Fruit fly (Drosophila melanogaster) whole organism, pupa: Measurements from ENCODE around the gene CG32137.

ENCODE experiments used
- CG10348 ChIP-seq: fragments of 200-800 bp; sonication (Bioruptor generic); IDR thresholded peaks from 2 replicates; pipeline ENCODE4 v1.3.6; 2022; ENCODE audit warnings: missing biosample characterization, missing genetic modification characterization
- CG12605 ChIP-seq: fragments of 200-800 bp; sonication (Bioruptor generic); IDR thresholded peaks from 2 replicates; pipeline ENCODE4 v1.3.6; 2022; ENCODE audit warnings: missing biosample characterization, missing genetic modification characterization
- CG15710 ChIP-seq: fragments of 200-800 bp; sonication (Bioruptor generic); optimal IDR thresholded peaks from 2 replicates; lab custom pipeline; 2018; ENCODE audit warnings: missing biosample characterization, mild to moderate bottlenecking, missing genetic modification characterization, moderate library complexity
- CG17806 ChIP-seq: fragments of 200-800 bp; sonication (Bioruptor generic); optimal IDR thresholded peaks from 2 replicates; lab custom pipeline; 2018; ENCODE audit warnings: missing biosample characterization, mild to moderate bottlenecking, missing genetic modification characterization, moderate library complexity
- CG4496 ChIP-seq: fragments of 200-800 bp; sonication (Bioruptor generic); IDR thresholded peaks from 3 replicates; pipeline ENCODE4 v1.3.6; 2022; ENCODE audit warnings: missing biosample characterization, missing genetic modification characterization
- CG8159 ChIP-seq: fragments of 200-800 bp; sonication (Bioruptor generic); optimal IDR thresholded peaks from 3 replicates; lab custom pipeline; 2018; ENCODE audit warnings: missing biosample characterization, mild to moderate bottlenecking, missing genetic modification characterization, moderate library complexity
- CG8301 ChIP-seq: fragments of 200-800 bp; sonication (Bioruptor generic); optimal IDR thresholded peaks from 2 replicates; lab custom pipeline; 2018; ENCODE audit warnings: missing biosample characterization, mild to moderate bottlenecking, missing genetic modification characterization
- EcR ChIP-seq: fragments of 200-800 bp; sonication (Bioruptor generic); optimal IDR thresholded peaks from 3 replicates; lab custom pipeline; 2019; ENCODE audit warnings: missing biosample characterization, missing genetic modification characterization, mild to moderate bottlenecking, moderate library complexity, missing genetic modification reagents
- Ets98B ChIP-seq: fragments of 200-800 bp; sonication (Bioruptor generic); IDR thresholded peaks from 2 replicates; pipeline ENCODE4 v1.3.6; 2022; ENCODE audit warnings: missing biosample characterization, missing genetic modification characterization
- Pif1A ChIP-seq: fragments of 200-800 bp; sonication (Bioruptor generic); optimal IDR thresholded peaks from 3 replicates; lab custom pipeline; 2016; ENCODE audit warnings: missing biosample characterization, missing genetic modification characterization
- Snoo ChIP-seq: fragments of 200-800 bp; sonication (Bioruptor generic); optimal IDR thresholded peaks from 3 replicates; lab custom pipeline; 2017; ENCODE audit warnings: missing biosample characterization, mild to moderate bottlenecking, missing genetic modification characterization, inconsistent platforms
- gl ChIP-seq: fragments of 200-800 bp; sonication (Bioruptor generic); optimal IDR thresholded peaks from 2 replicates; lab custom pipeline; 2018; ENCODE audit warnings: missing biosample characterization, mild to moderate bottlenecking, missing genetic modification characterization
- rn ChIP-seq: fragments of 200-800 bp; sonication (Bioruptor generic); IDR thresholded peaks from 2 replicates; pipeline ENCODE4 v1.3.6; 2022; ENCODE audit warnings: missing biosample characterization, missing genetic modification characterization

DNA sequence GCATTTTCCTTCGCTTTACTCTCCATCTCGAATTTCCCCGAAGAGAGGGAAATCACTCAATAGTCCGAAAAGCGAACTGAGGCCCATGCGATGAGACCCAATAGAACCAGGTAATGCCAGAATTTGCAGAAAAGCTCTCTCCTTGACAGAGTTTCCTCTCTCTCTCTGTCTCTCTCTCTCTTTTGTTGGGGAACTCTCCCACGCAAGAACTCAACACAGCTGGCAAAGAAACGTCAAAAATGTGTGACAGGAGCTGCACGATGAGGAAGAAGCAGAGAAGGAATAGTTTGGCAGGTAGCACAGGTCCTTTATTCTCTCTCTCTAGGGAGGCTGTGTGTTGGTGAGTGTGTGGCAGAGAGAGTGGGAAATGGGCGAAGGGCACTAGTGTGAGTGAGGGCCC is 34.6 kb upstream of the CG32137 start:
- no peak for TF ChIP-seq gl (tag; lab: Kevin White, UChicago)
- no peak for TF ChIP-seq Snoo (tag; lab: Kevin White, UChicago)
- TF ChIP-seq CG10348 (GFP tag; lab: Robert Waterston, UW): no peak
- no peak for TF ChIP-seq CG15710 (tag; lab: Kevin White, UChicago)
- no peak for TF ChIP-seq EcR (GFP tag; lab: Kevin White, UChicago)
- TF ChIP-seq CG12605 (GFP tag; lab: Robert Waterston, UW): no peak
- TF ChIP-seq CG8159: no peak
- no peak for TF ChIP-seq CG4496 (GFP tag; lab: Robert Waterston, UW)
- no peak for TF ChIP-seq rn
- TF ChIP-seq Pif1A: no peak
- no peak for TF ChIP-seq CG17806 (tag; lab: Kevin White, UChicago)
- no peak for TF ChIP-seq CG8301 (tag; lab: Kevin White, UChicago)
- TF ChIP-seq Ets98B: no peak
